Fruit fly (Drosophila melanogaster) Kc167 (cell line): ENCODE results near the gene Tep3.

Experiments
- Myc ChIP-seq: fragments of >200 bp; optimal IDR thresholded peaks from 2 replicates; lab custom pipeline; 2017; ENCODE audit warnings: missing external identifiers
- ttk ChIP-seq: sonication (Bioruptor generic); optimal IDR thresholded peaks from 2 replicates; lab custom pipeline; 2017; ENCODE audit warnings: missing external identifiers

DNA sequence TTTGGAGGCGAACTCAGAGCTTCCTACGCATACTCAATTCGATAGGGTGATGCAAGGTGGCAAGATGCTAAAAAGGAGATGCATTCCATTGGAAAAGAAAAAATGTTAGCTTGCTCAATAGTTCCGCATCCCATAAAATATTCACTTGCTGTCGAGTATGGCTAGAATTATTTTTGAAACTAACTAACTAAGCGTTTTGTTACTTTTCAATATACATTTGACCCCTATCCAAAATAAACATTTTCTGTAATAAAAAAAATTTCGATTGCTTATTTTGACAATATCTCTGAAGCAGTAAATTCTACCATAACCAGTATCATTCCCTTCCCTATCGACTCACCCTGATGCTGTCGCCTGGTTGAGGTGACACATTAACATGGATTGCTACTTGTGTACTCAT lies 929 bp downstream of the Tep3 start:
- TF ChIP-seq Myc (lab: Kevin White, UChicago), result no peak
- no peak for TF ChIP-seq ttk (lab: Kevin White, UChicago)
